Fruit fly (Drosophila melanogaster) whole organism, pupa: ENCODE data around the gene CG9132.
A peak's percentile ranks its signal among the peaks of the same experiment; 100 is the strongest.

Experiments used
- CG10348 ChIP-seq: fragments of 200-800 bp; sonication (Bioruptor generic); IDR thresholded peaks from 2 replicates; pipeline ENCODE4 v1.3.6; 2022; ENCODE audit warnings: missing biosample characterization, missing genetic modification characterization
- CG4496 ChIP-seq: fragments of 200-800 bp; sonication (Bioruptor generic); IDR thresholded peaks from 3 replicates; pipeline ENCODE4 v1.3.6; 2022; ENCODE audit warnings: missing biosample characterization, missing genetic modification characterization
- CG9948 ChIP-seq: fragments of 200-800 bp; sonication (Bioruptor generic); optimal IDR thresholded peaks from 2 replicates; lab custom pipeline; 2018; ENCODE audit warnings: missing biosample characterization, mild to moderate bottlenecking, missing genetic modification characterization, moderate library complexity
- D1 ChIP-seq: fragments of 200-800 bp; sonication (Bioruptor generic); optimal IDR thresholded peaks from 2 replicates; lab custom pipeline; 2018; ENCODE audit warnings: missing biosample characterization, mild to moderate bottlenecking, missing genetic modification characterization, moderate library complexity
- EcR ChIP-seq: fragments of 200-800 bp; sonication (Bioruptor generic); optimal IDR thresholded peaks from 3 replicates; lab custom pipeline; 2019; ENCODE audit warnings: missing biosample characterization, missing genetic modification characterization, mild to moderate bottlenecking, moderate library complexity, missing genetic modification reagents

DNA sequence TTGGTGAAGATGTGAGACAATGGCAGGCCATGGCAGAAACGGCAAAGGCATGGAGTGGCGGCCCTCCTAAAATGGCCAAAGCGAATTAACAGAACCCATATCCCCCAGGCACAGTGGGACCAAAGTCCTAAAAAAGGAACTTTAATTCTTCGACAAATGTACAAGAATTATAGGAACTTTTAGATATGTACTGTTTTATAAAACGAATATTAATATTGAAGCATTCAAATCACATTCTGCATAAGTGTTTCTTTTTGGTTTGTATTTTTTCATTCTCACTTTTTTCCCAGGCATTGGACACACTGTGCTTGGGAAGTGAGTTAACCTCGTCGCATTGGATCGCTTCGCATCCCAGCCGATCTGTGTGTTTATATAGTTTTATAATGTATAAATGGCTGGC, 35.6 kb downstream of the CG9132 start:
- TF ChIP-seq D1 (tag; lab: Kevin White, UChicago), result no peak
- no peak for TF ChIP-seq EcR
- no peak for TF ChIP-seq CG10348
- TF ChIP-seq CG9948 (tag; lab: Kevin White, UChicago), result peak; percentile 28
- 0 out of 3 replicates have a peak, but pooled peaks have one; percentile 41 for TF ChIP-seq CG4496 (GFP tag; lab: Robert Waterston, UW)
